Worm (Caenorhabditis elegans) whole organism, L4 larva: ENCODE measurements around the gene cyn-11.

Source experiments
- F10B5.3 ChIP-seq: sonication (generic microtip); optimal IDR thresholded peaks from 2 replicates; lab custom pipeline; 2016; ENCODE audit warnings: mild to moderate bottlenecking, missing genetic modification characterization, missing compliant biosample characterization
- F26F4.8 ChIP-seq: fragments of 200-800 bp; sonication (Bioruptor generic); conservative IDR thresholded peaks from 2 replicates; pipeline ENCODE4 v1.3.6; 2022; ENCODE audit warnings: missing genetic modification characterization, missing compliant biosample characterization
- F37D6.2 ChIP-seq: sonication (generic microtip); optimal IDR thresholded peaks from 2 replicates; lab custom pipeline; 2016; ENCODE audit warnings: mild to moderate bottlenecking, missing genetic modification characterization, missing compliant biosample characterization
- T20F7.1 ChIP-seq: fragments of 200-800 bp; sonication (Bioruptor generic); optimal IDR thresholded peaks from 2 replicates; lab custom pipeline; 2018; ENCODE audit warnings: mild to moderate bottlenecking, missing genetic modification characterization, missing compliant biosample characterization
- T26A8.4 ChIP-seq: fragments of 200-800 bp; sonication (Bioruptor generic); IDR thresholded peaks from 2 replicates; pipeline ENCODE4 v1.3.6; 2022; ENCODE audit warnings: missing genetic modification characterization, missing compliant biosample characterization
- Y48G9A.11 ChIP-seq: fragments of 200-800 bp; sonication (Bioruptor generic); IDR thresholded peaks from 2 replicates; pipeline ENCODE4 v1.3.6; 2022; ENCODE audit warnings: missing genetic modification reagents, missing genetic modification characterization, missing compliant biosample characterization
- Y5F2A.4 ChIP-seq: fragments of 200-800 bp; sonication (Bioruptor generic); optimal IDR thresholded peaks from 2 replicates; lab custom pipeline; 2018; ENCODE audit warnings: mild to moderate bottlenecking, missing genetic modification characterization, missing compliant biosample characterization
- ZK337.2 ChIP-seq: fragments of 200-800 bp; sonication (Bioruptor generic); IDR thresholded peaks from 2 replicates; pipeline ENCODE4 v1.3.6; 2022; ENCODE audit warnings: missing genetic modification reagents, missing genetic modification characterization, missing compliant biosample characterization
- ZK546.5 ChIP-seq, 2 experiments: sonication (generic microtip); optimal IDR thresholded peaks; 2 replicates each; lab custom pipeline; 2017; ENCODE audit warnings: missing biosample characterization in 2 of 2, missing genetic modification characterization in 2 of 2
- aha-1 ChIP-seq: fragments of 150-350 bp; peaks from one replicate; lab custom pipeline; 2014; ENCODE audit warnings: missing biosample characterization, missing genetic modification characterization
- attf-4 ChIP-seq: sonication (generic microtip); optimal IDR thresholded peaks from 3 replicates; lab custom pipeline; 2017; ENCODE audit warnings: missing biosample characterization, missing genetic modification characterization
- ceh-32 ChIP-seq: sonication (generic microtip); optimal IDR thresholded peaks from 2 replicates; lab custom pipeline; 2016; ENCODE audit warnings: mild to moderate bottlenecking, missing genetic modification characterization, missing compliant biosample characterization; ENCODE audit not compliant: poor library complexity
- ces-1 ChIP-seq: fragments of 150-350 bp; sonication (generic microtip); optimal IDR thresholded peaks from 4 replicates; lab custom pipeline; 2014; ENCODE audit warnings: missing biosample characterization, missing genetic modification reagents, missing genetic modification characterization
- cey-2 ChIP-seq: sonication (generic microtip); optimal IDR thresholded peaks from 3 replicates; lab custom pipeline; 2017; ENCODE audit warnings: missing genetic modification characterization, mild to moderate bottlenecking, missing compliant biosample characterization, antibody characterized with exemption, borderline replicate concordance; ENCODE audit not compliant: insufficient read depth
- ctbp-1 ChIP-seq: fragments of 200-800 bp; sonication (Bioruptor generic); IDR thresholded peaks from 2 replicates; pipeline ENCODE4 v1.3.6; 2022; ENCODE audit warnings: missing genetic modification reagents, missing genetic modification characterization, missing compliant biosample characterization
- daf-19 ChIP-seq: fragments of 200-800 bp; sonication (Bioruptor generic); conservative IDR thresholded peaks from 2 replicates; pipeline ENCODE4 v1.3.6; 2022; ENCODE audit warnings: missing genetic modification characterization, missing compliant biosample characterization
- dmd-9 ChIP-seq: fragments of 200-800 bp; sonication (Bioruptor generic); IDR thresholded peaks from 2 replicates; pipeline ENCODE4 v1.3.6; 2022; ENCODE audit warnings: missing genetic modification reagents, missing genetic modification characterization, missing compliant biosample characterization
- dpl-1 ChIP-seq: fragments of 150-350 bp; optimal IDR thresholded peaks from 2 replicates; lab custom pipeline; 2014; ENCODE audit warnings: missing biosample characterization, missing genetic modification reagents, missing genetic modification characterization
- duxl-1 ChIP-seq: sonication (generic microtip); optimal IDR thresholded peaks from 2 replicates; lab custom pipeline; 2016; ENCODE audit warnings: mild to moderate bottlenecking, missing genetic modification characterization, moderate library complexity, missing compliant biosample characterization; ENCODE audit not compliant: poor library complexity
- dve-1 ChIP-seq: sonication (generic microtip); optimal IDR thresholded peaks from 2 replicates; lab custom pipeline; 2017; ENCODE audit warnings: antibody characterized with exemption, mild to moderate bottlenecking, missing genetic modification characterization, missing compliant biosample characterization; ENCODE audit not compliant: insufficient read depth
- egl-27 ChIP-seq: sonication (generic microtip); optimal IDR thresholded peaks from 3 replicates; lab custom pipeline; 2017; ENCODE audit warnings: missing biosample characterization, missing genetic modification reagents, missing genetic modification characterization
- hif-1 ChIP-seq, 2 experiments: sonication (generic microtip); optimal IDR thresholded peaks; 2 replicates each; lab custom pipeline; 2016 to 2017; ENCODE audit warnings: missing compliant biosample characterization in 2 of 2, missing genetic modification characterization in 2 of 2, missing genetic modification reagents in 2 of 2, missing genotype in 2 of 2, mild to moderate bottlenecking in 1 of 2
- jun-1 ChIP-seq: fragments of 150-350 bp; optimal IDR thresholded peaks from 2 replicates; lab custom pipeline; 2014; ENCODE audit warnings: missing biosample characterization, missing genetic modification reagents, missing genetic modification characterization
- lin-1 ChIP-seq: fragments of 200-800 bp; sonication (Bioruptor generic); IDR thresholded peaks from 2 replicates; pipeline ENCODE4 v1.3.6; 2022; ENCODE audit warnings: missing genetic modification reagents, missing genetic modification characterization, missing compliant biosample characterization
- lin-13 ChIP-seq: fragments of 150-350 bp; optimal IDR thresholded peaks from 2 replicates; lab custom pipeline; 2014; ENCODE audit warnings: missing biosample characterization, missing genetic modification reagents, missing genetic modification characterization
- lin-38 ChIP-seq: fragments of 200-800 bp; sonication (Bioruptor generic); IDR thresholded peaks from 2 replicates; pipeline ENCODE4 v1.3.6; 2022; ENCODE audit warnings: missing genetic modification reagents, missing genetic modification characterization, missing compliant biosample characterization
- lin-39 ChIP-seq: fragments of 150-350 bp; optimal IDR thresholded peaks from 2 replicates; lab custom pipeline; 2014; ENCODE audit warnings: missing biosample characterization, missing genetic modification reagents, missing genetic modification characterization
- lsy-2 ChIP-seq, 2 experiments: fragments of 150-350 bp in 1 of 2; sonication (generic microtip) in 1 of 2; optimal IDR thresholded peaks; 2 replicates each; lab custom pipeline; 2014 to 2017; ENCODE audit warnings: missing biosample characterization in 2 of 2, missing genetic modification characterization in 2 of 2
- madf-5 ChIP-seq, 2 experiments: fragments of 200-800 bp; sonication (Bioruptor generic); IDR thresholded peaks; 2 replicates each; pipeline ENCODE4 v1.3.6; 2022; ENCODE audit warnings: missing compliant biosample characterization in 2 of 2, missing genetic modification characterization in 2 of 2
- mdl-1 ChIP-seq, 2 experiments: fragments of 150-350 bp in 1 of 2; sonication (generic microtip) in 1 of 2; optimal IDR thresholded peaks; 2 replicates each; lab custom pipeline; 2014 to 2017; ENCODE audit warnings: missing biosample characterization in 2 of 2, missing genetic modification characterization in 2 of 2
- mep-1 ChIP-seq: fragments of 150-350 bp; sonication (generic microtip); optimal IDR thresholded peaks from 3 replicates; lab custom pipeline; 2014; ENCODE audit warnings: missing biosample characterization, missing genetic modification characterization
- mes-2 ChIP-seq: sonication (generic microtip); optimal IDR thresholded peaks from 2 replicates; lab custom pipeline; 2016; ENCODE audit warnings: missing genotype, mild to moderate bottlenecking, missing genetic modification characterization, missing compliant biosample characterization; ENCODE audit not compliant: poor library complexity, severe bottlenecking
- mxl-3 ChIP-seq: fragments of 200-800 bp; sonication (Bioruptor generic); optimal IDR thresholded peaks from 2 replicates; lab custom pipeline; 2018; ENCODE audit warnings: mild to moderate bottlenecking, missing genetic modification characterization, missing compliant biosample characterization
- nhr-111 ChIP-seq: fragments of 200-800 bp; sonication (Bioruptor generic); optimal IDR thresholded peaks from 2 replicates; lab custom pipeline; 2018; ENCODE audit warnings: mild to moderate bottlenecking, missing genetic modification characterization, missing compliant biosample characterization
- nhr-237 ChIP-seq: sonication (generic microtip); optimal IDR thresholded peaks from 2 replicates; lab custom pipeline; 2017; ENCODE audit warnings: missing biosample characterization, missing genetic modification characterization
- nhr-28 ChIP-seq: fragments of 150-350 bp; optimal IDR thresholded peaks from 2 replicates; lab custom pipeline; 2014; ENCODE audit warnings: missing biosample characterization, missing genetic modification characterization
- nhr-77 ChIP-seq: fragments of 150-350 bp; optimal IDR thresholded peaks from 2 replicates; lab custom pipeline; 2014; ENCODE audit warnings: missing biosample characterization, missing genetic modification characterization
- rbr-2 ChIP-seq: sonication (generic microtip); optimal IDR thresholded peaks from 2 replicates; lab custom pipeline; 2016; ENCODE audit warnings: missing genotype, missing genetic modification characterization, missing compliant biosample characterization
- set-16 ChIP-seq: fragments of 200-800 bp; sonication (Bioruptor generic); IDR thresholded peaks from 2 replicates; pipeline ENCODE4 v1.3.6; 2022; ENCODE audit warnings: missing genetic modification reagents, missing genetic modification characterization, missing compliant biosample characterization
- skn-1 ChIP-seq: fragments of 150-350 bp; optimal IDR thresholded peaks from 2 replicates; lab custom pipeline; 2014; ENCODE audit warnings: missing biosample characterization, missing genetic modification characterization
- snpc-1.2 ChIP-seq: fragments of 200-800 bp; sonication (Bioruptor generic); IDR thresholded peaks from 2 replicates; pipeline ENCODE4 v1.3.6; 2022; ENCODE audit warnings: missing genetic modification reagents, missing genetic modification characterization, missing compliant biosample characterization
- tra-1 ChIP-seq: fragments of 200-800 bp; sonication (Bioruptor generic); IDR thresholded peaks from 2 replicates; pipeline ENCODE4 v1.3.6; 2022; ENCODE audit warnings: missing genetic modification reagents, missing genetic modification characterization, missing compliant biosample characterization
- unc-130 ChIP-seq: sonication (generic microtip); optimal IDR thresholded peaks from 2 replicates; lab custom pipeline; 2016; ENCODE audit warnings: missing genetic modification reagents, missing genetic modification characterization, missing compliant biosample characterization
- unc-62 ChIP-seq, 3 experiments: fragments of 150-350 bp in 1 of 3; sonication (generic microtip); optimal IDR thresholded peaks in 2 of 3; peaks in 1 of 3; 1 replicate in 1 of 3; 2 replicates in 2 of 3; lab custom pipeline; 2014 to 2017; ENCODE audit warnings: missing biosample characterization in 3 of 3, missing genetic modification characterization in 3 of 3, missing genetic modification reagents in 3 of 3, missing genotype in 1 of 3
- vab-7 ChIP-seq: fragments of 200-800 bp; sonication (Bioruptor generic); IDR thresholded peaks from 2 replicates; pipeline ENCODE4 v1.3.6; 2022; ENCODE audit warnings: missing genetic modification reagents, missing genetic modification characterization, missing compliant biosample characterization
- zip-2 ChIP-seq: fragments of 150-350 bp; optimal IDR thresholded peaks from 2 replicates; lab custom pipeline; 2014; ENCODE audit warnings: missing biosample characterization, missing genetic modification characterization

Gene cyn-11

DNA sequence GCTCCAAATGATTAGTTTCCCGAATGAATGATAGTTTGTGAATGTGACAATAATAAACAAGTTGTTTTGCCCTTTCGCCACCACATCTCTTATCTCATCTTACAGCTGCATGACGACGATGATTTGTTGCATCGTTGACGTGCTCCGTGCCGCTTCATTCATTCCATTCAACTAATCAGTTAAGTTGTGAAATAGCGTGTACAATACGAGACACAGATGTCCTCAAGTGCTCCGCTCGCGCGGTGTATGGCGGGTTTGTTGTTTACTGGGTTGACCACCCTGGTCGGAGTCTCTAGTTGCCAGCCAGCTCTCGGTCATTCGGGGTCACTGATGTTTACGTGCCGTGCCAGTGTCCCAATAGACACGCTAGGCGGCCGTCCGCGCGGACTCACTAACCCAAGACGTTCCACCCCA, 31.9 kb upstream of the cyn-11 start (continued):
- TF ChIP-seq dve-1 (tag; lab: Kevin White, UChicago) (peak; percentile 52), aha-1 (tag; lab: Kevin White, UChicago) (no peak), mep-1 (tag; lab: Kevin White, UChicago) (no peak), set-16 (GFP tag; lab: Robert Waterston, UW) (peak; percentile 49), ZK337.2 (GFP tag; lab: Robert Waterston, UW) (no peak), jun-1 (tag; lab: Kevin White, UChicago) (no peak), duxl-1 (no peak), Y5F2A.4 (GFP tag; lab: Kevin White, UChicago) (no peak), tra-1 (no peak), mdl-1 (tag; optimal IDR thresholded peaks at IDR 0.05; lab: Kevin White, UChicago) (peak in 1 of 2 experiments; percentile 24)

DNA sequence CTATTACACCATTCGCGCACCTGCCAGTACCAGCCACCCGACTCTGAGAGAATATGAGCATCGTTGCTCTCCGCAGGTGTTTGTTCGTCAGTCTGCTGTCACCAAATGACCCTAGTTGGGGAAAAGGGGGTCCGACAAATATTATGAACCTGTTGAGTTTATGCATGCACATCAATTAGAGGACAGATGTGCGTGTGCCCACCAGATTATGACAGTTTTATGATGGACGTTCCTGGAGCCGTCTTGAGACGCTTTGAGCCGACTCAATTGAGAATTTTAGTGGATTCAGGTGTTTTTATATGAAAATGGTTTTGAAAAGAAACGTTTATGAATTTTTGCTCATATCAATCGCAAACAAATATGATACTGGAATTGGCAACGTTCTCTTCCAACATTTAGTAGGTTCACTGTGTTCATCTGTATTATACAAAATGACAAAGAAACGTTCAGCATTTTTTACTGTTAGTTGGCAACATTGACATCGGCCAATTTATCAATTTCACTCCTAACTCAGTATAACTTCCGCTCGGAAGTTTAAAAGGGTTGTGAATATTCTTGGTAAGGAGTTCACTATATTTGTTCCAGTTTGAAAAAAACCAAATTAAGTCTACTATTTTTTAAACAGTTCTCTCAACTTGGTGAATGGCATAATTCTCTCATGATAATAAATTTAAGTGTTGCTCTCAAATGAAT, 31.3 kb upstream of the cyn-11 start:
- TF ChIP-seq unc-62 (GFP tag; optimal IDR thresholded peaks at IDR 0.05 in 1 of 2; lab: Kevin White, UChicago), result no peak
- TF ChIP-seq unc-62 (tag; optimal IDR thresholded peaks at IDR 0.05; lab: Kevin White, UChicago), result no peak
- peak; percentile 57 for TF ChIP-seq mes-2
- peak; percentile 42 for TF ChIP-seq Y5F2A.4 (GFP tag; lab: Kevin White, UChicago)
- TF ChIP-seq skn-1, result no peak
- TF ChIP-seq vab-7, result no peak
- TF ChIP-seq egl-27 (tag; lab: Kevin White, UChicago), result no peak
- TF ChIP-seq attf-4, result no peak
- TF ChIP-seq nhr-77 (tag; lab: Kevin White, UChicago), result peak; percentile 78
- no peak for TF ChIP-seq lin-39 (tag; lab: Kevin White, UChicago)
- peak; percentile 14 for TF ChIP-seq mxl-3 (GFP tag; lab: Kevin White, UChicago)
- peak; percentile 68 for TF ChIP-seq T20F7.1 (GFP tag; lab: Kevin White, UChicago)
- no peak for TF ChIP-seq F10B5.3
- no peak for TF ChIP-seq dpl-1
- TF ChIP-seq duxl-1, result peak; percentile 83
- TF ChIP-seq snpc-1.2 (GFP tag; lab: Robert Waterston, UW), result peak; percentile 58; the same call in 1 of the 2 replicates
- peak; percentile 82 for TF ChIP-seq T26A8.4
- no peak for TF ChIP-seq cey-2 (tag; lab: Kevin White, UChicago)
- peak; percentile 77; the same call in 1 of the 2 replicates for TF ChIP-seq tra-1
- peak; percentile 8 to 61; a peak in 2 of 4 replicates for TF ChIP-seq madf-5 (GFP tag; IDR thresholded peaks at IDR 0.05; lab: Robert Waterston, UW)
- no peak for TF ChIP-seq F37D6.2 (tag; lab: Kevin White, UChicago)
- no peak; the same call in none of the 2 replicates for TF ChIP-seq ctbp-1 (GFP tag; lab: Robert Waterston, UW)
- TF ChIP-seq lin-38 (GFP tag; lab: Robert Waterston, UW), result peak; percentile 58; the same call in 1 of the 2 replicates
- peak; percentile 40; the same call in 1 of the 2 replicates for TF ChIP-seq lin-1
- no peak; the same call in 1 of the 2 replicates for TF ChIP-seq dmd-9
- peak; percentile 15 for TF ChIP-seq nhr-28 (tag; lab: Kevin White, UChicago)
- no peak for TF ChIP-seq ceh-32 (tag; lab: Kevin White, UChicago)
- TF ChIP-seq lsy-2 (tag; optimal IDR thresholded peaks at IDR 0.05; lab: Kevin White, UChicago), result peak; percentile 47 to 51
- peak; percentile 14 for TF ChIP-seq rbr-2 (tag; lab: Kevin White, UChicago)
- no peak for TF ChIP-seq F26F4.8
- TF ChIP-seq set-16 (GFP tag; lab: Robert Waterston, UW), result no peak
- peak in 1 of 2 experiments; percentile 45 for TF ChIP-seq hif-1 (tag; optimal IDR thresholded peaks at IDR 0.05; lab: Kevin White, UChicago)
- no peak for TF ChIP-seq Y48G9A.11 (GFP tag; lab: Robert Waterston, UW)
- TF ChIP-seq zip-2, result no peak
- no peak for TF ChIP-seq nhr-237 (tag; lab: Kevin White, UChicago)
- peak; percentile 41 for TF ChIP-seq nhr-111 (GFP tag; lab: Kevin White, UChicago)
- TF ChIP-seq ZK546.5 (tag; optimal IDR thresholded peaks at IDR 0.05; lab: Kevin White, UChicago), result no peak
- TF ChIP-seq mdl-1 (tag; optimal IDR thresholded peaks at IDR 0.05; lab: Kevin White, UChicago), result peak in 1 of 2 experiments; percentile 6
- TF ChIP-seq unc-130 (GFP tag; lab: Kevin White, UChicago), result no peak
- TF ChIP-seq lin-13 (GFP tag; lab: Kevin White, UChicago), result no peak
- no peak for TF ChIP-seq daf-19 (GFP tag; lab: Robert Waterston, UW)
- no peak for TF ChIP-seq ces-1
